Worm (Caenorhabditis elegans) whole organism, L1 larva: ENCODE data around the gene Y53G8AR.8.

ENCODE experiments used
- aly-2 ChIP-seq: fragments of 150-350 bp; optimal IDR thresholded peaks from 2 replicates; lab custom pipeline; 2014; ENCODE audit warnings: missing biosample characterization, missing genetic modification characterization
- ama-1 ChIP-seq: fragments of 150-350 bp; optimal IDR thresholded peaks from 2 replicates; lab custom pipeline; 2014
- egl-27 ChIP-seq, 2 experiments: fragments of 150-350 bp in 1 of 2; sonication (generic microtip); optimal IDR thresholded peaks; 3 replicates each; lab custom pipeline; 2017 to 2018; ENCODE audit warnings: missing biosample characterization in 2 of 2, missing genetic modification characterization in 2 of 2, missing genetic modification reagents in 2 of 2
- hlh-17 ChIP-seq: fragments of 200-800 bp; sonication (Bioruptor generic); optimal IDR thresholded peaks from 2 replicates; lab custom pipeline; 2018; ENCODE audit warnings: missing genetic modification characterization, mild to moderate bottlenecking, missing compliant biosample characterization, moderate library complexity, borderline replicate concordance
- mab-9 ChIP-seq: fragments of 200-800 bp; sonication (Bioruptor generic); IDR thresholded peaks from 2 replicates; pipeline ENCODE4 v1.3.6; 2022; ENCODE audit warnings: missing genetic modification reagents, missing genetic modification characterization, missing compliant biosample characterization
- mdl-1 ChIP-seq, 2 experiments: fragments of 150-350 bp; optimal IDR thresholded peaks; 2 replicates each; lab custom pipeline; 2014 to 2017; ENCODE audit warnings: missing biosample characterization in 2 of 2, missing genetic modification characterization in 2 of 2, inconsistent platforms in 1 of 2
- nhr-11 ChIP-seq: fragments of 150-350 bp; optimal IDR thresholded peaks from 2 replicates; lab custom pipeline; 2014; ENCODE audit warnings: missing biosample characterization, missing genetic modification characterization
- pqm-1 ChIP-seq: sonication (generic microtip); optimal IDR thresholded peaks from 3 replicates; lab custom pipeline; 2017; ENCODE audit warnings: missing biosample characterization, missing genetic modification characterization
- ztf-11 ChIP-seq, 2 experiments: sonication (generic microtip); optimal IDR thresholded peaks; 2 replicates each; lab custom pipeline; 2016 to 2017; ENCODE audit warnings: missing genetic modification characterization in 2 of 2, missing biosample characterization in 1 of 2, missing compliant biosample characterization in 1 of 2

DNA sequence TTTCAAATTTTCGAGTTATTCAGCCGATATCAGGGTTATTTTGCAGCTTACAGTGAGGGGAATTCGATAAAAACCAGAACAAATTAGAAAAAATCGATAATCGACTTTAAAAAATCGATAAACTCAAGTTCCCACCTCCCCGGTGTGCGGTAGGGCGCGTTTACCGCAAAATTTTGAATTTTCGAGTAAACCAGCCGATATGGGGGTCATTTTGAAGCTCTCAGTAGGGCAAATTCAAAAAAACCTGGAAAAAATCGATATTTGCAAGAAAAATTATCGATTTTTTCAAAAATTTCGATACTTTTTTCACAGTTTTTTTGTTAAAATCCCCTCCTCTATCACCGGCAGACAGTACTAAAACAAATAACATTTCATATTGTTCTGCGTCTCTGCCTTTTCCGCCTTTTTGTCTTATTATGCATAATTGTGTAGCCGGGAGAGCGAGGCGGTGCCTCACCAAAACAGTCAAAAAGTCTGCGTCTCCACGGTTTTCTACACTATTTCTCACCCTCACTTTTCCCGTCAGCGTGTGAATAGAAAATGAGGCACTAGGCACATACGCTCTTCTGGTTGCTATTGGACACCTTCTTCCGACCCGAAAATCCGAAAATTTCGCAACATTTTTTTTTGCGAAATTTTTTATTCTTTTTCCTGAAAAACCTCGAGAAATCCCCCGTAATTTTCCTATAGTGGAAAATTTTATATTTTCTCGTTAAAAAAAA, 16.9 kb upstream of the Y53G8AR.8 start, which contains the start of gene ral-1:
- TF ChIP-seq mdl-1 (tag; optimal IDR thresholded peaks at IDR 0.05; lab: Kevin White, UChicago) (no peak), aly-2 (tag; lab: Kevin White, UChicago) (no peak), nhr-11 (tag; lab: Kevin White, UChicago) (no peak), mab-9 (GFP tag; lab: Robert Waterston, UW) (no peak), egl-27 (tag; optimal IDR thresholded peaks at IDR 0.05; lab: Kevin White, UChicago) (no peak), hlh-17 (GFP tag; lab: Kevin White, UChicago) (no peak), ama-1 (no peak), ztf-11 (tag; optimal IDR thresholded peaks at IDR 0.05; lab: Kevin White, UChicago) (no peak), pqm-1 (no peak)
